Worm (Caenorhabditis elegans): ENCODE results near the gene pab-2.

DNA sequence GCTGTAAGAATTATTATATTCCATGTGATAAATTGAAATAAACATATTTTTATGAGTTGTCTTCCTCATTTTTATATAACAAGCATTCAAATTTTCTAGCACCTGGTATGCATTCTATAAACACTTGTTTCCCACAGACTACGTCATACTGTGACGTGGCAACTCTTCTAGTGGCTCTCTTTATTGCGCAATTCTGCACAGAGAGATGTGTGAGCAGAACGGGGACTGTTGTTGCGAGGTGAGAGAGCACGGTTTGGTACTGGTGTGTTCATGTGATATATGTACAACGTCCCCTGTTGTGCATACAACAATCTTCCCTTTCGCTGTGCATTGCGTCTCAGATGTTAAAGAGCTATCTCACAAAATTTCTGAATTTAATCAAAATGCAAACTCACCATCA is 2.1 kb downstream of the pab-2 start:
- no peak for TF ChIP-seq him-1 (tag; optimal IDR thresholded peaks at IDR 0.05)
- TF ChIP-seq dao-5 (tag; optimal IDR thresholded peaks at IDR 0.05), result no peak
